Fruit fly (Drosophila melanogaster) whole organism, embryonic: ENCODE measurements around the gene CG42841.

ENCODE experiments used
- Adf1 ChIP-seq: fragments of 200-800 bp; sonication (Bioruptor generic); IDR thresholded peaks from 2 replicates; pipeline ENCODE4 v1.3.6; 2022; ENCODE audit warnings: missing biosample characterization, missing genetic modification characterization
- Atf6 ChIP-seq: fragments of 200-800 bp; sonication (Bioruptor generic); IDR thresholded peaks from 2 replicates; pipeline ENCODE4 v1.3.6; 2022; ENCODE audit warnings: missing biosample characterization, missing genetic modification characterization
- BtbVII ChIP-seq: fragments of 200-800 bp; sonication (Bioruptor generic); optimal IDR thresholded peaks from 3 replicates; lab custom pipeline; 2017; ENCODE audit warnings: missing biosample characterization, mild to moderate bottlenecking, missing genetic modification characterization
- CG10147 ChIP-seq: fragments of 200-800 bp; sonication (Bioruptor generic); optimal IDR thresholded peaks from 2 replicates; lab custom pipeline; 2019; ENCODE audit warnings: missing biosample characterization, mild to moderate bottlenecking, missing genetic modification characterization, moderate library complexity
- CG1024 ChIP-seq: fragments of 200-800 bp; sonication (Bioruptor generic); IDR thresholded peaks from 2 replicates; pipeline ENCODE4 v1.3.6; 2022; ENCODE audit warnings: missing biosample characterization, missing genetic modification characterization
- CG10543 ChIP-seq: fragments of 200-800 bp; sonication (Bioruptor generic); optimal IDR thresholded peaks from 3 replicates; lab custom pipeline; 2017; ENCODE audit warnings: missing biosample characterization, mild to moderate bottlenecking, missing genetic modification characterization, moderate library complexity
- CG14441 ChIP-seq: fragments of 200-800 bp; sonication (Bioruptor generic); IDR thresholded peaks from 2 replicates; pipeline ENCODE4 v1.3.6; 2022; ENCODE audit warnings: missing biosample characterization, missing genetic modification characterization
- CG15011 ChIP-seq: fragments of 200-800 bp; sonication (Bioruptor generic); optimal IDR thresholded peaks from 3 replicates; lab custom pipeline; 2018; ENCODE audit warnings: missing biosample characterization, mild to moderate bottlenecking, missing genetic modification characterization
- CG17385 ChIP-seq: fragments of 200-800 bp; sonication (Bioruptor generic); optimal IDR thresholded peaks from 3 replicates; lab custom pipeline; 2018; ENCODE audit warnings: missing biosample characterization, mild to moderate bottlenecking, missing genetic modification characterization
- CG34376 ChIP-seq: fragments of 200-800 bp; sonication (Bioruptor generic); optimal IDR thresholded peaks from 2 replicates; lab custom pipeline; 2018; ENCODE audit warnings: missing biosample characterization, mild to moderate bottlenecking, missing genetic modification characterization
- CG5180 ChIP-seq: fragments of 200-800 bp; sonication (Bioruptor generic); optimal IDR thresholded peaks from 3 replicates; lab custom pipeline; 2017; ENCODE audit warnings: missing biosample characterization, missing genetic modification characterization, mild to moderate bottlenecking, moderate library complexity, missing genetic modification reagents
- CG7357 ChIP-seq: fragments of 200-800 bp; sonication (Bioruptor generic); IDR thresholded peaks from 3 replicates; pipeline ENCODE4 v1.3.6; 2022; ENCODE audit warnings: missing biosample characterization, missing genetic modification characterization
- CG7987 ChIP-seq: fragments of 200-800 bp; sonication (Bioruptor generic); optimal IDR thresholded peaks from 2 replicates; lab custom pipeline; 2018; ENCODE audit warnings: missing biosample characterization, mild to moderate bottlenecking, missing genetic modification characterization, moderate library complexity
- CG8290 ChIP-seq, 3 experiments: fragments of 200-800 bp; sonication (Bioruptor generic); optimal IDR thresholded peaks; 2 replicates each; lab custom pipeline; 2016 to 2019; ENCODE audit warnings: missing biosample characterization in 3 of 3, missing genetic modification characterization in 3 of 3, mild to moderate bottlenecking in 2 of 3, moderate library complexity in 1 of 3
- CG9215 ChIP-seq: fragments of 200-800 bp; sonication (Bioruptor generic); IDR thresholded peaks from 2 replicates; pipeline ENCODE4 v1.3.6; 2022; ENCODE audit warnings: missing biosample characterization, missing genetic modification characterization
- Camta ChIP-seq: fragments of 200-800 bp; sonication (Bioruptor generic); optimal IDR thresholded peaks from 2 replicates; lab custom pipeline; 2016; ENCODE audit warnings: missing biosample characterization, missing genetic modification characterization
- D ChIP-seq, 2 experiments: fragments of 200-800 bp in 1 of 2; fragments of >200 bp in 1 of 2; sonication (Bioruptor generic) in 1 of 2; optimal IDR thresholded peaks; 2 replicates in 1 of 2; 3 replicates in 1 of 2; lab custom pipeline; 2017; ENCODE audit warnings: mild to moderate bottlenecking in 1 of 2, missing biosample characterization in 1 of 2, missing genetic modification characterization in 1 of 2, missing genetic modification reagents in 1 of 2
- Deaf1 ChIP-seq: fragments of 200-800 bp; optimal IDR thresholded peaks from 3 replicates; lab custom pipeline; 2019; ENCODE audit warnings: missing biosample characterization, mild to moderate bottlenecking, missing genetic modification characterization, moderate library complexity
- Dll ChIP-seq: fragments of 200-800 bp; sonication (Bioruptor generic); IDR thresholded peaks from 4 replicates; pipeline ENCODE4 v1.3.6; 2022; ENCODE audit warnings: missing biosample characterization, missing genetic modification characterization; ENCODE audit not compliant: partially characterized antibody
- Fer1 ChIP-seq: fragments of 200-800 bp; sonication (Bioruptor generic); optimal IDR thresholded peaks from 2 replicates; lab custom pipeline; 2017; ENCODE audit warnings: missing biosample characterization, mild to moderate bottlenecking, missing genetic modification characterization
- GATAe ChIP-seq: fragments of 200-800 bp; sonication (Bioruptor generic); conservative IDR thresholded peaks from 2 replicates; pipeline ENCODE4 v1.3.6; 2022; ENCODE audit warnings: missing biosample characterization, missing genetic modification characterization
- Hand ChIP-seq: fragments of 200-800 bp; sonication (Bioruptor generic); optimal IDR thresholded peaks from 2 replicates; lab custom pipeline; 2017; ENCODE audit warnings: mild to moderate bottlenecking, missing biosample characterization, missing genetic modification reagents, missing genetic modification characterization
- Jarid2 ChIP-seq: fragments of 200-800 bp; sonication (Bioruptor generic); optimal IDR thresholded peaks from 3 replicates; lab custom pipeline; 2017; ENCODE audit warnings: mild to moderate bottlenecking, missing biosample characterization, missing genetic modification reagents, missing genetic modification characterization
- Med ChIP-seq: fragments of 200-800 bp; sonication (Bioruptor generic); peaks from one replicate; lab custom pipeline; 2016; ENCODE audit warnings: missing biosample characterization, missing genetic modification characterization, mild to moderate bottlenecking, inconsistent platforms, moderate library complexity
- Neu2 ChIP-seq: fragments of 200-800 bp; sonication (Bioruptor generic); optimal IDR thresholded peaks from 3 replicates; lab custom pipeline; 2016; ENCODE audit warnings: missing biosample characterization, missing genetic modification characterization, borderline replicate concordance
- Trl ChIP-seq, 3 experiments: fragments of >200 bp in 2 of 3; fragments of 200-800 bp in 1 of 3; sonication (Bioruptor generic) in 1 of 3; optimal IDR thresholded peaks; 2 replicates in 1 of 3; 3 replicates in 2 of 3; lab custom pipeline; 2016 to 2017; ENCODE audit warnings: missing biosample characterization in 1 of 3, missing genetic modification characterization in 1 of 3
- br ChIP-seq: fragments of >200 bp; optimal IDR thresholded peaks from 2 replicates; lab custom pipeline; 2017
- bsh ChIP-seq, 2 experiments: fragments of 200-800 bp; sonication (Bioruptor generic); optimal IDR thresholded peaks; 2 replicates each; lab custom pipeline; 2017 to 2018; ENCODE audit warnings: mild to moderate bottlenecking in 2 of 2, missing biosample characterization in 2 of 2, missing genetic modification characterization in 2 of 2, moderate library complexity in 1 of 2
- chinmo ChIP-seq: fragments of 200-800 bp; sonication (Bioruptor generic); IDR thresholded peaks from 4 replicates; pipeline ENCODE4 v1.3.6; 2022; ENCODE audit warnings: missing biosample characterization, missing genetic modification characterization; ENCODE audit not compliant: partially characterized antibody
- crol ChIP-seq: fragments of 200-800 bp; sonication (Bioruptor generic); IDR thresholded peaks from 2 replicates; pipeline ENCODE4 v1.3.6; 2022; ENCODE audit warnings: missing biosample characterization, missing genetic modification characterization
- cwo ChIP-seq: fragments of 200-800 bp; sonication (Bioruptor generic); optimal IDR thresholded peaks from 3 replicates; lab custom pipeline; 2017; ENCODE audit warnings: missing biosample characterization, missing genetic modification characterization, mild to moderate bottlenecking, moderate library complexity, missing genetic modification reagents
- exex ChIP-seq: fragments of 200-800 bp; sonication (Bioruptor generic); optimal IDR thresholded peaks from 4 replicates; lab custom pipeline; 2018; ENCODE audit warnings: missing biosample characterization, mild to moderate bottlenecking, missing genetic modification characterization, moderate library complexity
- grn ChIP-seq: fragments of 200-800 bp; sonication (Bioruptor generic); optimal IDR thresholded peaks from 3 replicates; lab custom pipeline; 2017; ENCODE audit warnings: missing biosample characterization, missing genetic modification characterization
- gt ChIP-seq: fragments of 200-800 bp; sonication (Bioruptor generic); IDR thresholded peaks from 2 replicates; pipeline ENCODE4 v1.3.6; 2022; ENCODE audit warnings: missing biosample characterization, missing genetic modification characterization
- lbe ChIP-seq: fragments of 200-800 bp; sonication (Bioruptor generic); optimal IDR thresholded peaks from 2 replicates; lab custom pipeline; 2016; ENCODE audit warnings: missing biosample characterization, mild to moderate bottlenecking, missing genetic modification characterization
- odd ChIP-seq: fragments of 200-800 bp; sonication (Bioruptor generic); optimal IDR thresholded peaks from 2 replicates; lab custom pipeline; 2017; ENCODE audit warnings: missing biosample characterization, mild to moderate bottlenecking, missing genetic modification characterization
- sd ChIP-seq: fragments of 200-800 bp; sonication (Bioruptor generic); optimal IDR thresholded peaks from 3 replicates; lab custom pipeline; 2018; ENCODE audit warnings: missing biosample characterization, mild to moderate bottlenecking, missing genetic modification characterization, moderate library complexity
- sim ChIP-seq: fragments of 200-800 bp; sonication (Bioruptor generic); IDR thresholded peaks from 2 replicates; pipeline ENCODE4 v1.3.6; 2022; ENCODE audit warnings: missing biosample characterization, missing genetic modification characterization
- sisA ChIP-seq: fragments of 200-800 bp; sonication (Bioruptor generic); IDR thresholded peaks from 2 replicates; pipeline ENCODE4 v1.3.6; 2022; ENCODE audit warnings: missing biosample characterization, missing genetic modification characterization
- sob ChIP-seq: fragments of 200-800 bp; sonication (Bioruptor generic); IDR thresholded peaks from 2 replicates; pipeline ENCODE4 v1.3.6; 2022; ENCODE audit warnings: missing biosample characterization, missing genetic modification characterization
- tin ChIP-seq: fragments of 200-800 bp; sonication (Bioruptor generic); optimal IDR thresholded peaks from 3 replicates; lab custom pipeline; 2016; ENCODE audit warnings: missing biosample characterization, missing genetic modification characterization
- tll ChIP-seq, 2 experiments: fragments of 200-800 bp in 1 of 2; fragments of >200 bp in 1 of 2; sonication (Bioruptor generic) in 1 of 2; optimal IDR thresholded peaks; 2 replicates each; lab custom pipeline; 2017 to 2019; ENCODE audit warnings: missing biosample characterization in 2 of 2, missing genetic modification characterization in 2 of 2, mild to moderate bottlenecking in 1 of 2, moderate library complexity in 1 of 2
- twi ChIP-seq: fragments of 200-800 bp; optimal IDR thresholded peaks from 2 replicates; lab custom pipeline; 2019; ENCODE audit warnings: missing biosample characterization, mild to moderate bottlenecking, missing genetic modification characterization, moderate library complexity
- unc-4 ChIP-seq: fragments of 200-800 bp; sonication (Bioruptor generic); IDR thresholded peaks from 2 replicates; pipeline ENCODE4 v1.3.6; 2022; ENCODE audit warnings: missing biosample characterization, missing genetic modification characterization; ENCODE audit not compliant: partially characterized antibody
- vvl ChIP-seq: fragments of 200-800 bp; sonication (Bioruptor generic); IDR thresholded peaks from 2 replicates; pipeline ENCODE4 v1.3.6; 2022; ENCODE audit warnings: missing biosample characterization, missing genetic modification characterization
- yki ChIP-seq: fragments of >200 bp; optimal IDR thresholded peaks from 3 replicates; lab custom pipeline; 2018

CG42841 gene

DNA sequence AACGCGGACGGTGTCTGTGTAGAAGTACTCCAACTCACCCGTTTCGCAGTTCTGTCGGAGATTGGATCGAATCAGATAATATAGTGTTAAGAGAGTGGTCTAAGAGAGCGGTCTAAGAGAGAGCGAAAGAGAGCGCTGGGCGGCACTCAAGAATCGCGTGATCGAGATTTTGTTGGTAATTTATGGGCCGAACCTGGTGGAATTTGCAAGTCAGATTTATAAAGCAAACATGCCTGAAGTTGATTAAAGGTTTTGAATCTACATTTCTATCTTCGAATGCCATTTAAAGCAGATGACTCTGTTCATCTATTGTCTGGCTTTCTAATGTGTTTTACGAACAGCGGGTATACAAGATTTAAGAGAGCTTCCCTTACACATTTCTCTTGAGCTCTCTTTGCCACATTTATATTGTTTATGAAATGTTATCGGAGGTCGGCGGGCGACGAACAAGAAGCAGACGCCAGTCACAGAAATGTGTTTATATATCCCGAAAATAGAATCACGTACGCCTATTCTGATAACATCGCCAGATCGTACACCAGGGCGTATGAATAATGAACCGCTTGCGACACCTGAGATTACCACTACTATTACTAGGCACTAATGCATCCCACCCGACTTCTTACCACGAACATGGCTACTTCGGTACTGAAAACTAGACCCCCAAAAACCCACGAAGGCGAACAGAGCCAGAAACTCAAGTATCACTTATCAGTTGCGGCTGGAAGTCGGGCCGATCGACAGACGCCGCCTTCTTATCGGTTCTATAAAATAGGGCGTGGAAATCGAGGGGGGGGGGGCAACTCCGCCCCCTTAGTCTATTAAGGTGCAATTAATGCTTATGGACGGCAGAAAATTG, 37.8 kb downstream of the CG42841 start (continued):
- TF ChIP-seq Atf6 (GFP tag; lab: Robert Waterston, UW): 0 out of 2 replicates have a peak, but pooled peaks have one; percentile 21
- TF ChIP-seq twi (tag; lab: Kevin White, UChicago): no peak
- TF ChIP-seq CG7987: peak; percentile 74
- peak; percentile 37 for TF ChIP-seq odd (GFP tag; lab: Kevin White, UChicago)
- TF ChIP-seq tll (GFP tag; optimal IDR thresholded peaks at IDR 0.05; lab: Kevin White, UChicago): no peak
- no peak for TF ChIP-seq D (optimal IDR thresholded peaks at IDR 0.05; lab: Kevin White, UChicago)
- no peak for TF ChIP-seq D (GFP tag; optimal IDR thresholded peaks at IDR 0.05; lab: Kevin White, UChicago)
- TF ChIP-seq Deaf1 (tag; lab: Kevin White, UChicago): peak; percentile 93
- TF ChIP-seq sd (tag; lab: Kevin White, UChicago): peak; percentile 67
- TF ChIP-seq CG8290 (GFP tag; optimal IDR thresholded peaks at IDR 0.05; lab: Kevin White, UChicago): no peak
- peak in 1 of 2 experiments; percentile 49 for TF ChIP-seq CG8290 (tag; optimal IDR thresholded peaks at IDR 0.05; lab: Kevin White, UChicago)
- TF ChIP-seq CG14441 (GFP tag; lab: Robert Waterston, UW): no peak
- peak; percentile 54; the same call in 1 of the 2 replicates for TF ChIP-seq vvl (GFP tag; lab: Robert Waterston, UW)
- TF ChIP-seq grn (GFP tag; lab: Kevin White, UChicago): peak; percentile 77
- peak; percentile 84 for TF ChIP-seq CG34376 (GFP tag; lab: Kevin White, UChicago)
- peak; percentile 38; the same call in 1 of the 2 replicates for TF ChIP-seq GATAe
- peak; percentile 18; the same call in 1 of the 2 replicates for TF ChIP-seq sim (GFP tag; lab: Robert Waterston, UW)
- TF ChIP-seq Neu2 (GFP tag; lab: Kevin White, UChicago): no peak
- no peak for TF ChIP-seq CG1024 (GFP tag; lab: Robert Waterston, UW)
- peak; percentile 6 for TF ChIP-seq Hand
- no peak for TF ChIP-seq CG5180 (GFP tag; lab: Kevin White, UChicago)
- TF ChIP-seq Trl (optimal IDR thresholded peaks at IDR 0.05; lab: Kevin White, UChicago): peak; percentile 66 to 95
- TF ChIP-seq Trl (GFP tag; optimal IDR thresholded peaks at IDR 0.05; lab: Kevin White, UChicago): no peak
- peak; percentile 11 for TF ChIP-seq lbe (GFP tag; lab: Kevin White, UChicago)
- TF ChIP-seq Camta: no peak
- TF ChIP-seq CG15011 (GFP tag; lab: Kevin White, UChicago): no peak
- no peak for TF ChIP-seq yki (lab: Kevin White, UChicago)
- TF ChIP-seq chinmo (GFP tag; lab: Robert Waterston, UW): 0 out of 4 replicates have a peak, but pooled peaks have one; percentile 81
- TF ChIP-seq Dll (GFP tag; lab: Robert Waterston, UW): peak; percentile 60; the same call in 1 of the 4 replicates
- peak; percentile 71 for TF ChIP-seq cwo (GFP tag; lab: Kevin White, UChicago)
- peak; percentile 9; the same call in 1 of the 2 replicates for TF ChIP-seq Adf1
- TF ChIP-seq unc-4: 0 out of 2 replicates have a peak, but pooled peaks have one; percentile 21
- TF ChIP-seq CG9215 (GFP tag; lab: Robert Waterston, UW): no peak
- no peak for TF ChIP-seq gt
- no peak for TF ChIP-seq CG10147 (GFP tag; lab: Kevin White, UChicago)
- TF ChIP-seq BtbVII (GFP tag; lab: Kevin White, UChicago): peak; percentile 63
- peak; percentile 87 for TF ChIP-seq exex (tag; lab: Kevin White, UChicago)
- TF ChIP-seq CG17385 (GFP tag; lab: Kevin White, UChicago): peak; percentile 78
- TF ChIP-seq bsh (GFP tag; optimal IDR thresholded peaks at IDR 0.05; lab: Kevin White, UChicago): peak in 1 of 2 experiments; percentile 5
- TF ChIP-seq CG10543 (GFP tag; lab: Kevin White, UChicago): peak; percentile 91
- TF ChIP-seq CG7357: no peak
- TF ChIP-seq Med (GFP tag; lab: Kevin White, UChicago): peak; percentile 70
- no peak for TF ChIP-seq tin (GFP tag; lab: Kevin White, UChicago)
- TF ChIP-seq sob (GFP tag; lab: Robert Waterston, UW): peak; percentile 17; the same call in 1 of the 2 replicates
- no peak for TF ChIP-seq br (lab: Kevin White, UChicago)
- peak; percentile 35 for TF ChIP-seq Jarid2
- TF ChIP-seq Fer1 (GFP tag; lab: Kevin White, UChicago): peak; percentile 6
- TF ChIP-seq crol (GFP tag; lab: Robert Waterston, UW): peak; percentile 61; the same call in 1 of the 2 replicates
- no peak for TF ChIP-seq sisA (GFP tag; lab: Robert Waterston, UW)
